ENCODE assay signal across 6 fruit fly cellular contexts in the genomic region with DNA sequence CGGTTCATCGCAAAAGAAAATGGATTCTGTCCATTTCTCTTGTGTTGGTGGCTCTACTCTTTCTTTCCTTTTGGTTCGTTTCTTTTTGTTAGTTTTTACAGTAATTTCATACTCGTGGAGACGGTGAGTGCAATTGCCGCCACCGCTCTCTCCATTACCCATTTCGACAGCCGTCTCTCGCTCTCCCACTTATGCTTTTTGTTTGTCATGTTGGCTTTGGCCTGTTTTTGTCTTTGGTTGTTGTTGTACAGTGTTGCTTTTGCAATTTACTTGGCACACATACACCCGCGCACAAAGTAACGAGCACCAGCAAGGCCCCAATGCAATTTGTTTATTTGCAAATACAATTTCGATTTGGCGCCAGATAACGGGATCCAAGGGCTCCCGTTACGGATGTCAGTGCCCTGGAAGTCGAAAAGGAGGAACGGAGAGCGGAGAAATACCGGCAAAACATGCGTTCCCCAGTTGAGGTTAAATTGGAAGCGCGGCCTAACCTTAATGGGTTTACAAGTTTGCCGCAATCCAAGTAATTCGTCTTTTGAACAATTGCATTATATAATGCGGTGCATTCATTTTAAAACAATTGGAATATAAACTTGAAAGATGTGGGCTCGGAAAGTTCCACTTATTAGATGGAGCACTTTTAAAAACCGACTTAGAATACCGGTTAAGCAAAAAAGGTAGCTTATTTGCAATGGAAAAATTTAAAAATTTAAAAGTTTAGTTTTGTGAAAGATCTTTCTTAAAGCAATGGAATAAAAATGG.
TF ChIP-seq lines count a peak whose summit lies in the region.

No protein-coding gene starts in this region.

- TF ChIP-seq CTCF in whole organism, embryonic (GFP tag; optimal IDR thresholded peaks at IDR 0.05; lab: Kevin White, UChicago), result no peak

TF ChIP-seq in whole organism, 6 proteins besides CTCF, POLR2A, EP300 and RAD21:
- TF ChIP-seq Dll (optimal IDR thresholded peaks at IDR 0.05; lab: Kevin White, UChicago) (peak; percentile 43), CG8478 (optimal IDR thresholded peaks at IDR 0.05; lab: Kevin White, UChicago) (no peak)
TF ChIP-seq in whole organism: peak in this region for 1.

TF ChIP-seq in whole organism, adult, 20 proteins besides CTCF, POLR2A, EP300 and RAD21 (continues in another document):
- TF ChIP-seq CG33017 (tag; optimal IDR thresholded peaks at IDR 0.05; lab: Kevin White, UChicago), result no peak
- TF ChIP-seq toe (GFP tag; optimal IDR thresholded peaks at IDR 0.05; lab: Kevin White, UChicago), result no peak
- peak; percentile 99 for TF ChIP-seq ovo (GFP tag; optimal IDR thresholded peaks at IDR 0.05; lab: Kevin White, UChicago)
- no peak for TF ChIP-seq CG11617 (GFP tag; optimal IDR thresholded peaks at IDR 0.05; lab: Kevin White, UChicago)
- peak; percentile 72 to 77 for TF ChIP-seq cnc (optimal IDR thresholded peaks at IDR 0.05; lab: Kevin White, UChicago)
- TF ChIP-seq Mnt (GFP tag; optimal IDR thresholded peaks at IDR 0.05; lab: Kevin White, UChicago), result peak; percentile 37
- TF ChIP-seq CG1620 (GFP tag; optimal IDR thresholded peaks at IDR 0.05; lab: Kevin White, UChicago), result no peak
- peak; percentile 34 for TF ChIP-seq cic (GFP tag; optimal IDR thresholded peaks at IDR 0.05; lab: Kevin White, UChicago)
- no peak for TF ChIP-seq Crg-1 (GFP tag; optimal IDR thresholded peaks at IDR 0.05; lab: Kevin White, UChicago)
- no peak for TF ChIP-seq Clk (GFP tag; optimal IDR thresholded peaks at IDR 0.05; lab: Kevin White, UChicago)
- no peak for TF ChIP-seq tj (GFP tag; optimal IDR thresholded peaks at IDR 0.05; lab: Kevin White, UChicago)
- no peak for TF ChIP-seq CG14711 (tag; optimal IDR thresholded peaks at IDR 0.05; lab: Kevin White, UChicago)
- TF ChIP-seq CG7045 (GFP tag; optimal IDR thresholded peaks at IDR 0.05; lab: Kevin White, UChicago), result peak; percentile 12
- TF ChIP-seq kay (GFP tag; lab: Kevin White, UChicago; ENCODE audit: borderline replicate concordance), result no peak
- no peak for TF ChIP-seq Hr96 (GFP tag; optimal IDR thresholded peaks at IDR 0.05; lab: Kevin White, UChicago)
- peak; percentile 10 for TF ChIP-seq bab1 (GFP tag; optimal IDR thresholded peaks at IDR 0.05; lab: Kevin White, UChicago)

TF ChIP-seq in whole organism, embryonic, 481 proteins besides CTCF, POLR2A, EP300 and RAD21 (continues in another document):
- no peak for TF ChIP-seq row (GFP tag; IDR thresholded peaks at IDR 0.05; lab: Robert Waterston, UW)
- TF ChIP-seq HHEX (GFP tag; optimal IDR thresholded peaks at IDR 0.05; lab: Kevin White, UChicago), result no peak
- TF ChIP-seq Six4 (GFP tag; optimal IDR thresholded peaks at IDR 0.05; lab: Kevin White, UChicago), result no peak
- no peak for TF ChIP-seq CG8290 (GFP tag; optimal IDR thresholded peaks at IDR 0.05; lab: Kevin White, UChicago)
- no peak for TF ChIP-seq CG8290 (tag; optimal IDR thresholded peaks at IDR 0.05; lab: Kevin White, UChicago)
- TF ChIP-seq CG17361 (GFP tag; IDR thresholded peaks at IDR 0.05; lab: Robert Waterston, UW), result no peak
- TF ChIP-seq tna (GFP tag; IDR thresholded peaks at IDR 0.05; lab: Robert Waterston, UW; ENCODE audit: partially characterized antibody), result no peak; the same call in 1 of the 2 replicates
- TF ChIP-seq usp (GFP tag; optimal IDR thresholded peaks at IDR 0.05; lab: Kevin White, UChicago), result no peak
- TF ChIP-seq ftz-f1 (GFP tag; optimal IDR thresholded peaks at IDR 0.05; lab: Kevin White, UChicago), result no peak
- TF ChIP-seq CG13894 (tag; optimal IDR thresholded peaks at IDR 0.05; lab: Kevin White, UChicago), result no peak
- TF ChIP-seq cg (GFP tag; optimal IDR thresholded peaks at IDR 0.05; lab: Kevin White, UChicago), result peak; percentile 14
- peak; percentile 15; the same call in 1 of the 2 replicates for TF ChIP-seq hbn (GFP tag; IDR thresholded peaks at IDR 0.05; lab: Robert Waterston, UW; ENCODE audit: partially characterized antibody)
- no peak for TF ChIP-seq vnd (GFP tag; IDR thresholded peaks at IDR 0.05; lab: Robert Waterston, UW; ENCODE audit: partially characterized antibody)
- TF ChIP-seq dmrt11E (tag; optimal IDR thresholded peaks at IDR 0.05; lab: Kevin White, UChicago), result no peak
- TF ChIP-seq Dbx (GFP tag; IDR thresholded peaks at IDR 0.05; lab: Robert Waterston, UW), result no peak
- no peak for TF ChIP-seq CG30020 (tag; optimal IDR thresholded peaks at IDR 0.05; lab: Kevin White, UChicago)

TF ChIP-seq in whole organism, prepupa, 60 proteins besides CTCF, POLR2A, EP300 and RAD21 (continues in another document):
- no peak for TF ChIP-seq Met (GFP tag; optimal IDR thresholded peaks at IDR 0.05; lab: Kevin White, UChicago)
- TF ChIP-seq CG6163 (GFP tag; IDR thresholded peaks at IDR 0.05; lab: Robert Waterston, UW), result peak; percentile 82
- peak; percentile 95 for TF ChIP-seq svp (GFP tag; lab: Kevin White, UChicago)
- no peak for TF ChIP-seq fkh (GFP tag; optimal IDR thresholded peaks at IDR 0.05; lab: Kevin White, UChicago)
- TF ChIP-seq achi (GFP tag; optimal IDR thresholded peaks at IDR 0.05; lab: Kevin White, UChicago), result no peak
- TF ChIP-seq Hr4 (GFP tag; optimal IDR thresholded peaks at IDR 0.05; lab: Kevin White, UChicago), result peak; percentile 46
- TF ChIP-seq eg (GFP tag; IDR thresholded peaks at IDR 0.05; lab: Robert Waterston, UW), result peak; percentile 90
- TF ChIP-seq OdsH (GFP tag; optimal IDR thresholded peaks at IDR 0.05; lab: Kevin White, UChicago), result no peak
- TF ChIP-seq Lpt (GFP tag; optimal IDR thresholded peaks at IDR 0.05; lab: Kevin White, UChicago), result peak; percentile 83
- no peak for TF ChIP-seq Blimp-1 (GFP tag; optimal IDR thresholded peaks at IDR 0.05; lab: Kevin White, UChicago)
- TF ChIP-seq topi (GFP tag; optimal IDR thresholded peaks at IDR 0.05; lab: Kevin White, UChicago), result no peak
- no peak for TF ChIP-seq CG4318 (GFP tag; optimal IDR thresholded peaks at IDR 0.05; lab: Kevin White, UChicago)
- peak; percentile 16 for TF ChIP-seq CG10669 (GFP tag; optimal IDR thresholded peaks at IDR 0.05; lab: Kevin White, UChicago)
- TF ChIP-seq dsx (GFP tag; optimal IDR thresholded peaks at IDR 0.05; lab: Kevin White, UChicago; ENCODE audit: poor library complexity, severe bottlenecking), result peak; percentile 83
- peak; percentile 15 to 36 for TF ChIP-seq salr (GFP tag; optimal IDR thresholded peaks at IDR 0.05; lab: Kevin White, UChicago)
- TF ChIP-seq CG11762 (GFP tag; optimal IDR thresholded peaks at IDR 0.05; lab: Kevin White, UChicago; ENCODE audit: insufficient read depth), result no peak
- TF ChIP-seq ss (GFP tag; optimal IDR thresholded peaks at IDR 0.05; lab: Kevin White, UChicago), result peak; percentile 89 to 90

TF ChIP-seq in whole organism, pupa, 21 proteins besides CTCF, POLR2A, EP300 and RAD21 (continues in another document):
- peak; percentile 68; the same call in 2 of the 3 replicates for TF ChIP-seq fd96Ca (GFP tag; IDR thresholded peaks at IDR 0.05; lab: Robert Waterston, UW)
- peak; percentile 64 for TF ChIP-seq CG15710 (tag; optimal IDR thresholded peaks at IDR 0.05; lab: Kevin White, UChicago)
- TF ChIP-seq CG4496 (GFP tag; IDR thresholded peaks at IDR 0.05; lab: Robert Waterston, UW), result peak; percentile 89
- peak; percentile 61 for TF ChIP-seq Pif1B (GFP tag; optimal IDR thresholded peaks at IDR 0.05; lab: Kevin White, UChicago)
- peak; percentile 82 for TF ChIP-seq CG8301 (tag; optimal IDR thresholded peaks at IDR 0.05; lab: Kevin White, UChicago)
- TF ChIP-seq CG12605 (GFP tag; IDR thresholded peaks at IDR 0.05; lab: Robert Waterston, UW), result peak; percentile 95
- peak; percentile 49 for TF ChIP-seq CG17806 (tag; optimal IDR thresholded peaks at IDR 0.05; lab: Kevin White, UChicago)
- TF ChIP-seq CG13204 (GFP tag; optimal IDR thresholded peaks at IDR 0.05; lab: Kevin White, UChicago), result peak; percentile 80
- TF ChIP-seq EcR (GFP tag; optimal IDR thresholded peaks at IDR 0.05; lab: Kevin White, UChicago), result peak; percentile 93
- TF ChIP-seq CG14655 (GFP tag; optimal IDR thresholded peaks at IDR 0.05; lab: Kevin White, UChicago), result peak; percentile 85
- TF ChIP-seq rn (GFP tag; IDR thresholded peaks at IDR 0.05; lab: Robert Waterston, UW), result 0 out of 2 replicates have a peak, but pooled peaks have one; percentile 26
- TF ChIP-seq CG32121 (GFP tag; IDR thresholded peaks at IDR 0.05; lab: Robert Waterston, UW), result peak; percentile 70
- peak; percentile 56 for TF ChIP-seq CG8159 (tag; optimal IDR thresholded peaks at IDR 0.05; lab: Kevin White, UChicago)
- peak; percentile 68 for TF ChIP-seq CG34367 (tag; optimal IDR thresholded peaks at IDR 0.05; lab: Kevin White, UChicago)
- peak; percentile 7 for TF ChIP-seq Snoo (tag; optimal IDR thresholded peaks at IDR 0.05; lab: Kevin White, UChicago)
- TF ChIP-seq CG10348 (GFP tag; IDR thresholded peaks at IDR 0.05; lab: Robert Waterston, UW), result no peak
- TF ChIP-seq Pif1A (GFP tag; optimal IDR thresholded peaks at IDR 0.05; lab: Kevin White, UChicago), result peak; percentile 80

TF ChIP-seq in whole organism, wandering third instar larva, 38 proteins besides CTCF, POLR2A, EP300 and RAD21:
- TF ChIP-seq Dif (GFP tag; optimal IDR thresholded peaks at IDR 0.05; lab: Kevin White, UChicago; ENCODE audit: partially characterized antibody) (peak; percentile 30), h (GFP tag; optimal IDR thresholded peaks at IDR 0.05; lab: Kevin White, UChicago) (no peak), psq (GFP tag; optimal IDR thresholded peaks at IDR 0.05; lab: Kevin White, UChicago) (peak; percentile 3), dl (GFP tag; optimal IDR thresholded peaks at IDR 0.05; lab: Kevin White, UChicago; ENCODE audit: insufficient read depth in 1 of 2, partially characterized antibody in 2 of 2) (peak in 1 of 2 experiments; percentile 1), pan (optimal IDR thresholded peaks at IDR 0.05; lab: Kevin White, UChicago) (no peak), Sp1 (GFP tag; optimal IDR thresholded peaks at IDR 0.05; lab: Kevin White, UChicago) (peak; percentile 32), OdsH (GFP tag; optimal IDR thresholded peaks at IDR 0.05; lab: Kevin White, UChicago) (peak; percentile 24), Dfd (GFP tag; optimal IDR thresholded peaks at IDR 0.05; lab: Kevin White, UChicago) (no peak), foxo (GFP tag; optimal IDR thresholded peaks at IDR 0.05; lab: Kevin White, UChicago) (no peak), dmrt93B (GFP tag; optimal IDR thresholded peaks at IDR 0.05; lab: Kevin White, UChicago) (no peak), lola (GFP tag; optimal IDR thresholded peaks at IDR 0.05; lab: Kevin White, UChicago) (no peak), N (GFP tag; optimal IDR thresholded peaks at IDR 0.05; lab: Kevin White, UChicago) (no peak), fru (GFP tag; optimal IDR thresholded peaks at IDR 0.05; lab: Kevin White, UChicago) (peak; percentile 96), Abd-B (GFP tag; optimal IDR thresholded peaks at IDR 0.05; lab: Kevin White, UChicago) (no peak), Hnf4 (GFP tag; optimal IDR thresholded peaks at IDR 0.05; lab: Kevin White, UChicago) (no peak), CG32264 (GFP tag; optimal IDR thresholded peaks at IDR 0.05; lab: Kevin White, UChicago) (no peak), HLH106 (tag; optimal IDR thresholded peaks at IDR 0.05; lab: Kevin White, UChicago) (no peak), Jra (GFP tag; optimal IDR thresholded peaks at IDR 0.05; lab: Kevin White, UChicago) (no peak)
